Worm (Caenorhabditis elegans) whole organism, L4/young adult: ENCODE measurements around the gene str-74.

Source experiments
- W03F9.2 ChIP-seq: fragments of 150-350 bp; optimal IDR thresholded peaks from 2 replicates; lab custom pipeline; 2014; ENCODE audit warnings: missing biosample characterization, missing genetic modification characterization
- dao-5 ChIP-seq: sonication (generic microtip); optimal IDR thresholded peaks from 2 replicates; lab custom pipeline; 2016; ENCODE audit warnings: missing genotype, missing genetic modification characterization, moderate library complexity, missing compliant biosample characterization
- him-1 ChIP-seq: sonication (generic microtip); optimal IDR thresholded peaks from 2 replicates; lab custom pipeline; 2016; ENCODE audit warnings: missing genotype, missing genetic modification reagents, missing genetic modification characterization, missing compliant biosample characterization

- TF ChIP-seq dao-5 (tag; lab: Kevin White, UChicago) (no peak), him-1 (tag; lab: Kevin White, UChicago) (no peak), W03F9.2 (tag; lab: Kevin White, UChicago) (no peak)
These were observed 8.8 kb upstream of the str-74 start for ce11 chrX:10249685-10250084.
